Worm (Caenorhabditis elegans): Measurements from ENCODE around the gene ain-1.
A peak's percentile ranks its signal among the peaks of the same experiment; 100 is the strongest.

Gene ain-1

DNA sequence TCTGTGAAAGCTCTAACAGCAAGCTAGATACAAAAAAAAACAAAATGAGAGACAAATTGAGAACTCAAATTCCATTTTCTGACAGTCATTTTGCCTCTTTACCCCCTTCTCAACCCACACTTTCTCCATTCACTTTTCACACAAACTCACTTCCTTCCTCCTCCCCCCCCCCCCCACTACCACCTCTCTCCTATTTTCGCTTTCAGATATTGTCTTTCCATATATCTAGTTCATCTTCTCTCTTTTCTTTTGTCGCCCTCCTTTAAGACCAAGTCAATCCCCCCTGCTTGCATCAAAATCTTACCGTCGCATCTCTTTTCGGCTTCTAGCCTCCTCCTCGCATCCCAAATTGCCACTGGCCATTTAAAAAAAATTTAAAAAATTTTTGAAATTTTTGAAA is 18.6 kb downstream of the ain-1 start:
- TF ChIP-seq fkh-4 (tag; optimal IDR thresholded peaks at IDR 0.05; ENCODE audit: borderline replicate concordance): no peak
- peak; percentile 88 for TF ChIP-seq blmp-1 (tag; optimal IDR thresholded peaks at IDR 0.05)

DNA sequence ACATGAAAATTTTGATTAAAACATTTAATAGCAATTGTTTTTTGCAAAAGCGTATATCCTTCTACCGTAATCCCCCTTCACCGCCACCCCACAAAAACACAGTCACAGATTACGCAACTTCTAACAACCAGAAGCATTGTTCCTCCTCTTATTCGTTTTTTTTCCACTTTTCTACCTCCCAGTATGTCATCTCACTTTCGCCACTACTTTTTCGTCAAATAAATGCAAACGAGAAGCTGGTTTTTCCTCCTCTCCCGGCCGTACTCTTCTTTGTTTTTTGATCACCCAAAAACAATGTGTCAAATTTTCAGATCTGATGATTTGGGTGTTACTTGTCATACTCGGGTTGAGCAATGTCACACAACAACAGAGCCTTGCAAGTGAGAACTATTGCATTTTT is 19.8 kb downstream of the ain-1 start, which contains the start of gene C06G1.1:
Gene C06G1.1 (plus strand): TSS at position 301 of the 400 bp plus-strand sequence.
- no peak for TF ChIP-seq ceh-88 (GFP tag; IDR thresholded peaks at IDR 0.05)
- TF ChIP-seq aha-1 (tag; optimal IDR thresholded peaks at IDR 0.05): no peak
- TF ChIP-seq dpl-1 (GFP tag; optimal IDR thresholded peaks at IDR 0.05): no peak
- TF ChIP-seq mef-2 (tag; optimal IDR thresholded peaks at IDR 0.05): no peak
- TF ChIP-seq unc-30 (tag; optimal IDR thresholded peaks at IDR 0.05): no peak
- TF ChIP-seq rnt-1 (tag; optimal IDR thresholded peaks at IDR 0.05): no peak

DNA sequence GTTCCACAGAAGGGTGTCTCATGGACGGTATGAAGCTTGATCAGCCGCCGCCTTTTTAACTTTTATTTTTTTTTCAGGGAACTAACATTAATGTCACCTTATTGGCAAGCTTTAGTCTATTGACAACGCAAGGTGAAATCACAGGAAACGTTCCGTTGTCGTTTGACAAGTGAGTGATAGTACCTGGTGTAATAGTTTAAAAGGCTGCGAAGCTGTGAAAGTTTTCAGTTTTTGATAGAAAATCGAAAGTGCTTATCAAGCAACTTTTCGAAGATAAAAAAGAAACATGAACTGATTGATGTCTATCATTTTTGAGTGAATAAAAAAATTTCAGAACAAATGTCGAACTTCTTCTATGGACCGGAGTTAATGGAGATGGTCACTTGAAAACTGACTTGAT is 20.9 kb downstream of the ain-1 start:
- TF ChIP-seq blmp-1 (tag; optimal IDR thresholded peaks at IDR 0.05): no peak
- no peak for TF ChIP-seq unc-130 (tag; optimal IDR thresholded peaks at IDR 0.05)
- TF ChIP-seq Y116A8C.19 (tag; optimal IDR thresholded peaks at IDR 0.05; ENCODE audit: borderline replicate concordance): no peak
- no peak for TF ChIP-seq aha-1 (tag; optimal IDR thresholded peaks at IDR 0.05)
- no peak for TF ChIP-seq egl-27 (tag; optimal IDR thresholded peaks at IDR 0.05)
- TF ChIP-seq nhr-90 (tag; optimal IDR thresholded peaks at IDR 0.05; ENCODE audit: poor library complexity): no peak
- no peak for TF ChIP-seq fkh-4 (tag; optimal IDR thresholded peaks at IDR 0.05; ENCODE audit: borderline replicate concordance)
- TF ChIP-seq mdl-1 (tag; optimal IDR thresholded peaks at IDR 0.05): no peak

DNA sequence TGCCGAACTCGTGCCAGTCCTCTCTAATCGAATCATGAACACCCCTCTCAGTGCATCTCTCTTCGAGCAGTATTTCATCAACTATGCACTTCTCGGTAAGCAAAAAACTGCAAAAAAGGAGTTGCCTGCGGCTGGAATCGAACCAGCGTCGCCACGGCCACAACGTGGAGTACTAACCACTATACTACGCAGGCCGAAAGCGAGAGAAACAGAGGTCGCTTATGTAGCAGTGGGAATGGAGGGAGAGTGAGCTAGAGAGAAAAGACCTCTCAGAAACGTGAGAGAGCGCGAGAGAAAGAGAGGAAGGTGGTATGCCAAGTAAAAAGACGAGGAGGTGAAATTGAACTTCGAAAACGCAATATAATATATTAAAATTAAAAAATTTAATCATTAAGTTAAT is 21.5 kb downstream of the ain-1 start:
- TF ChIP-seq egl-13 (tag; optimal IDR thresholded peaks at IDR 0.05) (peak; percentile 75), nhr-20 (tag; optimal IDR thresholded peaks at IDR 0.05) (peak; percentile 85), blmp-1 (tag; optimal IDR thresholded peaks at IDR 0.05) (peak; percentile 47), efl-3 (GFP tag; optimal IDR thresholded peaks at IDR 0.05) (no peak), unc-98 (GFP tag; IDR thresholded peaks at IDR 0.05) (no peak), irx-1 (tag; optimal IDR thresholded peaks at IDR 0.05) (peak; percentile 62), ceh-82 (tag; optimal IDR thresholded peaks at IDR 0.05) (peak; percentile 81 to 91 (median 90)), ztf-11 (tag; optimal IDR thresholded peaks at IDR 0.05) (peak in 1 of 2 experiments; percentile 70), elt-3 (tag; optimal IDR thresholded peaks at IDR 0.05) (peak in 2 of 6 experiments; percentile 13 to 85), unc-62 (GFP tag; optimal IDR thresholded peaks at IDR 0.05) (no peak), snu-23 (GFP tag; optimal IDR thresholded peaks at IDR 0.05) (peak; percentile 92), pax-3 (tag; optimal IDR thresholded peaks at IDR 0.05) (peak; percentile 50), rnt-1 (tag; optimal IDR thresholded peaks at IDR 0.05) (peak; percentile 76), lin-13 (GFP tag; optimal IDR thresholded peaks at IDR 0.05) (peak; percentile 64), sox-4 (tag; optimal IDR thresholded peaks at IDR 0.05) (peak; percentile 76), fkh-4 (tag; optimal IDR thresholded peaks at IDR 0.05; ENCODE audit: borderline replicate concordance) (no peak), grh-1 (GFP tag; IDR thresholded peaks at IDR 0.05) (peak; percentile 50; the same call in 1 of the 2 replicates), lin-35 (GFP tag; optimal IDR thresholded peaks at IDR 0.05) (peak; percentile 26 to 83), snpc-4 (tag; optimal IDR thresholded peaks at IDR 0.05) (peak; percentile 42), C34B4.2 (tag; optimal IDR thresholded peaks at IDR 0.05) (no peak), nhr-28 (tag; optimal IDR thresholded peaks at IDR 0.05) (no peak), hlh-4 (tag; optimal IDR thresholded peaks at IDR 0.05) (no peak), pqm-1 (tag; optimal IDR thresholded peaks at IDR 0.05) (no peak), C16A3.4 (tag; optimal IDR thresholded peaks at IDR 0.05) (peak; percentile 71), Y116A8C.19 (tag; optimal IDR thresholded peaks at IDR 0.05; ENCODE audit: borderline replicate concordance) (no peak), mab-9 (GFP tag; IDR thresholded peaks at IDR 0.05) (no peak), efl-1 (optimal IDR thresholded peaks at IDR 0.05) (peak; percentile 40), efl-1 (GFP tag; optimal IDR thresholded peaks at IDR 0.05 in 1 of 2) (no peak), mef-2 (tag; optimal IDR thresholded peaks at IDR 0.05) (peak; percentile 53), nhr-85 (tag) (peak; percentile 80), vab-15 (tag; optimal IDR thresholded peaks at IDR 0.05) (no peak), unc-86 (tag; optimal IDR thresholded peaks at IDR 0.05) (peak; percentile 77), nhr-47 (tag; optimal IDR thresholded peaks at IDR 0.05) (peak; percentile 89), tlp-1 (tag; optimal IDR thresholded peaks at IDR 0.05) (no peak), sup-37 (GFP tag; optimal IDR thresholded peaks at IDR 0.05) (no peak), ceh-90 (tag; optimal IDR thresholded peaks at IDR 0.05) (no peak), jun-1 (tag; optimal IDR thresholded peaks at IDR 0.05) (peak; percentile 87), skn-1 (tag; optimal IDR thresholded peaks at IDR 0.05) (peak; percentile 71)

All from whole organism, L1 larva.